Fruit fly (Drosophila melanogaster): Measurements from ENCODE around the gene CG14218.

Gene CG14218

dm6 chrX:19577940-19578632 lies 3.7 kb downstream of the CG14218 start:
- TF ChIP-seq CG7045 (GFP tag; optimal IDR thresholded peaks at IDR 0.05) (no peak), pad (GFP tag; optimal IDR thresholded peaks at IDR 0.05) (peak; percentile 95), CG12768 (GFP tag; optimal IDR thresholded peaks at IDR 0.05) (peak; percentile 18), CG33017 (tag; optimal IDR thresholded peaks at IDR 0.05) (no peak), Hr96 (GFP tag; optimal IDR thresholded peaks at IDR 0.05) (no peak), toe (GFP tag; optimal IDR thresholded peaks at IDR 0.05) (no peak), CG7101 (tag; optimal IDR thresholded peaks at IDR 0.05) (no peak), cnc (optimal IDR thresholded peaks at IDR 0.05) (no peak), Crg-1 (GFP tag; optimal IDR thresholded peaks at IDR 0.05) (no peak), tj (GFP tag; optimal IDR thresholded peaks at IDR 0.05) (peak; percentile 44), Mnt (GFP tag; optimal IDR thresholded peaks at IDR 0.05) (peak; percentile 80), cic (GFP tag; optimal IDR thresholded peaks at IDR 0.05) (no peak), CG5204 (GFP tag; optimal IDR thresholded peaks at IDR 0.05) (no peak), Clk (GFP tag; optimal IDR thresholded peaks at IDR 0.05) (no peak), CG14711 (tag; optimal IDR thresholded peaks at IDR 0.05) (no peak), kay (GFP tag; ENCODE audit: borderline replicate concordance) (no peak), CG1620 (GFP tag; optimal IDR thresholded peaks at IDR 0.05) (no peak), ovo (GFP tag; optimal IDR thresholded peaks at IDR 0.05) (peak; percentile 87), bab1 (GFP tag; optimal IDR thresholded peaks at IDR 0.05) (no peak), CG11617 (GFP tag; optimal IDR thresholded peaks at IDR 0.05) (peak; percentile 27)

- TF ChIP-seq pad (GFP tag; optimal IDR thresholded peaks at IDR 0.05) (peak; percentile 10), tj (GFP tag; optimal IDR thresholded peaks at IDR 0.05) (no peak), ovo (GFP tag; optimal IDR thresholded peaks at IDR 0.05) (peak; percentile 85), cic (GFP tag; optimal IDR thresholded peaks at IDR 0.05) (no peak), bab1 (GFP tag; optimal IDR thresholded peaks at IDR 0.05) (no peak), CG11617 (GFP tag; optimal IDR thresholded peaks at IDR 0.05) (no peak), CG33017 (tag; optimal IDR thresholded peaks at IDR 0.05) (no peak), CG12768 (GFP tag; optimal IDR thresholded peaks at IDR 0.05) (no peak), Crg-1 (GFP tag; optimal IDR thresholded peaks at IDR 0.05) (no peak)
These were observed 8.1 kb downstream of the CG14218 start for dm6 chrX:19573687-19574086.

dm6 chrX:19565714-19566316 lies 16.0 kb downstream of the CG14218 start, which contains the start of the genes Grip84 and car:
Gene Grip84 (minus strand): TSS chrX:19565764.
Gene car (plus strand): TSS chrX:19566019.
- TF ChIP-seq Hr96 (GFP tag; optimal IDR thresholded peaks at IDR 0.05) (no peak), CG7045 (GFP tag; optimal IDR thresholded peaks at IDR 0.05) (peak; percentile 54), cnc (optimal IDR thresholded peaks at IDR 0.05) (no peak), ovo (GFP tag; optimal IDR thresholded peaks at IDR 0.05) (peak; percentile 7), CG11617 (GFP tag; optimal IDR thresholded peaks at IDR 0.05) (peak; percentile 44), CG1620 (GFP tag; optimal IDR thresholded peaks at IDR 0.05) (no peak), kay (GFP tag; ENCODE audit: borderline replicate concordance) (no peak), Crg-1 (GFP tag; optimal IDR thresholded peaks at IDR 0.05) (no peak), tj (GFP tag; optimal IDR thresholded peaks at IDR 0.05) (peak; percentile 35), CG33017 (tag; optimal IDR thresholded peaks at IDR 0.05) (peak; percentile 14), bab1 (GFP tag; optimal IDR thresholded peaks at IDR 0.05) (no peak), Mnt (GFP tag; optimal IDR thresholded peaks at IDR 0.05) (peak; percentile 44), CG14711 (tag; optimal IDR thresholded peaks at IDR 0.05) (peak; percentile 87), pad (GFP tag; optimal IDR thresholded peaks at IDR 0.05) (peak; percentile 42), CG7101 (tag; optimal IDR thresholded peaks at IDR 0.05) (peak; percentile 65)

dm6 chrX:19549570-19549969 lies 32.2 kb downstream of the CG14218 start:
- no peak for TF ChIP-seq pad (GFP tag; optimal IDR thresholded peaks at IDR 0.05)
- TF ChIP-seq ovo (GFP tag; optimal IDR thresholded peaks at IDR 0.05), result no peak
- TF ChIP-seq kay (GFP tag; ENCODE audit: borderline replicate concordance), result no peak
- TF ChIP-seq cic (GFP tag; optimal IDR thresholded peaks at IDR 0.05), result no peak
- no peak for TF ChIP-seq toe (GFP tag; optimal IDR thresholded peaks at IDR 0.05)
- no peak for TF ChIP-seq CG11617 (GFP tag; optimal IDR thresholded peaks at IDR 0.05)
- TF ChIP-seq CG12768 (GFP tag; optimal IDR thresholded peaks at IDR 0.05), result no peak
- no peak for TF ChIP-seq CG7101 (tag; optimal IDR thresholded peaks at IDR 0.05)
- no peak for TF ChIP-seq tj (GFP tag; optimal IDR thresholded peaks at IDR 0.05)

dm6 chrX:19548438-19548837 lies 33.3 kb downstream of the CG14218 start:
- no peak for TF ChIP-seq CG11617 (GFP tag; optimal IDR thresholded peaks at IDR 0.05)
- no peak for TF ChIP-seq cic (GFP tag; optimal IDR thresholded peaks at IDR 0.05)
- no peak for TF ChIP-seq CG7045 (GFP tag; optimal IDR thresholded peaks at IDR 0.05)
- TF ChIP-seq CG7101 (tag; optimal IDR thresholded peaks at IDR 0.05), result no peak
- TF ChIP-seq Clk (GFP tag; optimal IDR thresholded peaks at IDR 0.05), result no peak
- no peak for TF ChIP-seq CG33017 (tag; optimal IDR thresholded peaks at IDR 0.05)
- TF ChIP-seq CG14711 (tag; optimal IDR thresholded peaks at IDR 0.05), result no peak
- no peak for TF ChIP-seq CG1620 (GFP tag; optimal IDR thresholded peaks at IDR 0.05)
- TF ChIP-seq bab1 (GFP tag; optimal IDR thresholded peaks at IDR 0.05), result no peak
- no peak for TF ChIP-seq kay (GFP tag; ENCODE audit: borderline replicate concordance)
- no peak for TF ChIP-seq tj (GFP tag; optimal IDR thresholded peaks at IDR 0.05)
- TF ChIP-seq Hr96 (GFP tag; optimal IDR thresholded peaks at IDR 0.05), result no peak
- TF ChIP-seq Mnt (GFP tag; optimal IDR thresholded peaks at IDR 0.05), result no peak
- TF ChIP-seq CG12768 (GFP tag; optimal IDR thresholded peaks at IDR 0.05), result no peak
- TF ChIP-seq CG5204 (GFP tag; optimal IDR thresholded peaks at IDR 0.05), result no peak

- no peak for TF ChIP-seq toe (GFP tag; optimal IDR thresholded peaks at IDR 0.05)
- no peak for TF ChIP-seq CG14711 (tag; optimal IDR thresholded peaks at IDR 0.05)
- no peak for TF ChIP-seq ovo (GFP tag; optimal IDR thresholded peaks at IDR 0.05)
- TF ChIP-seq cic (GFP tag; optimal IDR thresholded peaks at IDR 0.05), result no peak
- TF ChIP-seq kay (GFP tag; ENCODE audit: borderline replicate concordance), result no peak
- TF ChIP-seq Clk (GFP tag; optimal IDR thresholded peaks at IDR 0.05), result no peak
- no peak for TF ChIP-seq Hr96 (GFP tag; optimal IDR thresholded peaks at IDR 0.05)
- no peak for TF ChIP-seq CG11617 (GFP tag; optimal IDR thresholded peaks at IDR 0.05)
- TF ChIP-seq CG7045 (GFP tag; optimal IDR thresholded peaks at IDR 0.05), result no peak
- no peak for TF ChIP-seq CG12768 (GFP tag; optimal IDR thresholded peaks at IDR 0.05)
- TF ChIP-seq pad (GFP tag; optimal IDR thresholded peaks at IDR 0.05), result no peak
- no peak for TF ChIP-seq CG7101 (tag; optimal IDR thresholded peaks at IDR 0.05)
- no peak for TF ChIP-seq tj (GFP tag; optimal IDR thresholded peaks at IDR 0.05)
- TF ChIP-seq CG33017 (tag; optimal IDR thresholded peaks at IDR 0.05), result no peak
- TF ChIP-seq cnc (optimal IDR thresholded peaks at IDR 0.05), result no peak
- no peak for TF ChIP-seq Crg-1 (GFP tag; optimal IDR thresholded peaks at IDR 0.05)
- TF ChIP-seq bab1 (GFP tag; optimal IDR thresholded peaks at IDR 0.05), result no peak
- TF ChIP-seq CG5204 (GFP tag; optimal IDR thresholded peaks at IDR 0.05), result no peak
- TF ChIP-seq Mnt (GFP tag; optimal IDR thresholded peaks at IDR 0.05), result no peak
- no peak for TF ChIP-seq CG1620 (GFP tag; optimal IDR thresholded peaks at IDR 0.05)
These were observed 34.4 kb downstream of the CG14218 start, which contains the start of gene CG32532 for dm6 chrX:19547382-19547781. Gene CG32532 (minus strand): TSS chrX:19547482.
